In the genomic region with DNA sequence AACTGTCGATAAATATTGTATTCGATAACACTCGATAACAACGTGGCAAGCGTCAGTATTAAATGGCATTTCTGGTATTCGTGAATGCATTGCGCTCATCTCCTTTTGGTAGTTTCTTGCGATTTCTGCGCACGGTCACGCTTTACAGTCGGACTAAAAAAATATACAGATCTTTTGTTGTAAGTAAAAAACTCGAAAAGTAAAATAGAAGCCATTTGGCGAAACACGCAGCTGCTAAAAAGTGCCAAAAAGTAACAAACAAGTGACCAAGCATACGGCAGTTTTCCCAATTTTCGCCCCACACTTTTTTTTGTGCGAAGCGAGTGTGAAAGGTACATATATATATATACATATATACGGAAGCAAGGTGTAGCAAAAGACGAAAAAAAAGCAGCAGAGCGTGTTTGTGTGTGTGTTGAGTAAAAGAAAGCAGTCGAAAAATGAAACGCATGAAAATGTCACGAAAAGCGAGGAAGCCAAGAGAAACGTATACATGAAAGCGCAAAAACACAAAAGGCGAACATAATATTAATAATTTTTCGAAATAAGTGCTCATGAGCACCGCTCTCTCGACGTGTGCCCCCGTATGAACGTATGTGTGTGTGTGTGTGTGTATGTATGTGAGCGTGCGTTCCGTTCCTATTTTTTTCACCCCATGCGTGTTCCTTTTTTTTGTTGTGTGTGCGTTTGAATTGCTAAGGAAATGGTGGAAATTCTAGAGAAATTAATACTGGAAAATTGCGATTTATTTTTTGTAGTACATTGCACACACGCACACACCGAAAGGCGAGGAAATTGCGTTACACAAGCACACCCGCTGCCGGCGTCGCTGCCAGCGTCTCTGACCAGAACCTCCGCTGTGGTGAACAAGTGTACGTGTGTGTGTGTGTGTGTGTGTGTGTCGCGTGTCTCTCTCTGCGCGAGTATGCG, we compare ENCODE assay signal across 1 fruit fly cellular context.
TF ChIP-seq lines count a peak whose summit lies in the region.

sgg (plus strand) TSS at position 106 of the 930 bp plus-strand sequence.

TF ChIP-seq in whole organism, embryonic, 481 proteins besides CTCF, POLR2A, EP300 and RAD21 (continued from another document and continues in another):
- TF ChIP-seq CG30431 (GFP tag; optimal IDR thresholded peaks at IDR 0.05; lab: Kevin White, UChicago) (no peak), Dad (GFP tag; optimal IDR thresholded peaks at IDR 0.05; lab: Kevin White, UChicago) (no peak), kni (GFP tag; optimal IDR thresholded peaks at IDR 0.05; lab: Kevin White, UChicago) (no peak), CG17829 (tag; optimal IDR thresholded peaks at IDR 0.05; lab: Kevin White, UChicago) (peak; percentile 6), CG1832 (GFP tag; optimal IDR thresholded peaks at IDR 0.05; lab: Kevin White, UChicago) (no peak), CG8089 (GFP tag; optimal IDR thresholded peaks at IDR 0.05; lab: Kevin White, UChicago) (no peak), CG13775 (GFP tag; optimal IDR thresholded peaks at IDR 0.05; lab: Kevin White, UChicago) (no peak), mirr (GFP tag; optimal IDR thresholded peaks at IDR 0.05; lab: Kevin White, UChicago) (no peak), Ada2b (GFP tag; IDR thresholded peaks at IDR 0.05; lab: Robert Waterston, UW) (no peak), shn (GFP tag; optimal IDR thresholded peaks at IDR 0.05; lab: Kevin White, UChicago) (no peak), CG7928 (GFP tag; optimal IDR thresholded peaks at IDR 0.05; lab: Kevin White, UChicago) (no peak), vnd (GFP tag; IDR thresholded peaks at IDR 0.05; lab: Robert Waterston, UW; ENCODE audit: partially characterized antibody) (no peak), Hmx (GFP tag; optimal IDR thresholded peaks at IDR 0.05; lab: Kevin White, UChicago) (no peak), CG3838 (GFP tag; optimal IDR thresholded peaks at IDR 0.05; lab: Kevin White, UChicago) (no peak), grau (tag; optimal IDR thresholded peaks at IDR 0.05; lab: Kevin White, UChicago) (peak; percentile 6), Trl (optimal IDR thresholded peaks at IDR 0.05; lab: Kevin White, UChicago) (peak in 1 of 2 experiments; percentile 61), Trl (GFP tag; optimal IDR thresholded peaks at IDR 0.05; lab: Kevin White, UChicago) (no peak), aop (GFP tag; IDR thresholded peaks at IDR 0.05; lab: Robert Waterston, UW) (no peak), CG15601 (tag; optimal IDR thresholded peaks at IDR 0.05; lab: Kevin White, UChicago) (no peak), CG5953 (GFP tag; IDR thresholded peaks at IDR 0.05; lab: Robert Waterston, UW) (no peak), CoRest (tag; optimal IDR thresholded peaks at IDR 0.05; lab: Kevin White, UChicago) (no peak), E2f2 (GFP tag; IDR thresholded peaks at IDR 0.05; lab: Robert Waterston, UW) (0 out of 2 replicates have a peak, but pooled peaks have one; percentile 10), CG18599 (GFP tag; optimal IDR thresholded peaks at IDR 0.05; lab: Kevin White, UChicago) (no peak), CG5180 (GFP tag; optimal IDR thresholded peaks at IDR 0.05; lab: Kevin White, UChicago) (no peak), repo (GFP tag; optimal IDR thresholded peaks at IDR 0.05; lab: Kevin White, UChicago) (no peak), gem (tag; optimal IDR thresholded peaks at IDR 0.05; lab: Kevin White, UChicago) (no peak), CG6791 (GFP tag; IDR thresholded peaks at IDR 0.05; lab: Robert Waterston, UW; ENCODE audit: partially characterized antibody) (peak; percentile 44), MTF-1 (GFP tag; optimal IDR thresholded peaks at IDR 0.05; lab: Kevin White, UChicago; ENCODE audit: borderline replicate concordance) (no peak), Hr51 (GFP tag; optimal IDR thresholded peaks at IDR 0.05; lab: Kevin White, UChicago) (no peak), Ets97D (GFP tag; optimal IDR thresholded peaks at IDR 0.05; lab: Kevin White, UChicago) (peak; percentile 2), odd (GFP tag; optimal IDR thresholded peaks at IDR 0.05; lab: Kevin White, UChicago) (no peak), Oaz (GFP tag; IDR thresholded peaks at IDR 0.05; lab: Robert Waterston, UW) (no peak), CG12219 (GFP tag; optimal IDR thresholded peaks at IDR 0.05; lab: Kevin White, UChicago) (no peak), CG1792 (GFP tag; optimal IDR thresholded peaks at IDR 0.05; lab: Kevin White, UChicago) (no peak), CG9797 (GFP tag; optimal IDR thresholded peaks at IDR 0.05; lab: Kevin White, UChicago) (peak; percentile 91), Dref (GFP tag; IDR thresholded peaks at IDR 0.05; lab: Robert Waterston, UW) (peak; percentile 82), gt (GFP tag; IDR thresholded peaks at IDR 0.05; lab: Robert Waterston, UW) (no peak), chm (GFP tag; IDR thresholded peaks at IDR 0.05; lab: Robert Waterston, UW) (no peak), Awh (GFP tag; IDR thresholded peaks at IDR 0.05; lab: Robert Waterston, UW) (no peak), HLH3B (GFP tag; IDR thresholded peaks at IDR 0.05; lab: Robert Waterston, UW) (no peak), CG14860 (GFP tag; IDR thresholded peaks at IDR 0.05; lab: Robert Waterston, UW; ENCODE audit: partially characterized antibody) (no peak), sisA (GFP tag; IDR thresholded peaks at IDR 0.05; lab: Robert Waterston, UW) (no peak), ranshi (GFP tag; IDR thresholded peaks at IDR 0.05; lab: Robert Waterston, UW) (no peak), abd-A (tag; optimal IDR thresholded peaks at IDR 0.05; lab: Kevin White, UChicago) (no peak), CG5245 (GFP tag; optimal IDR thresholded peaks at IDR 0.05; lab: Kevin White, UChicago) (no peak), stc (GFP tag; IDR thresholded peaks at IDR 0.05; lab: Robert Waterston, UW) (no peak), crol (GFP tag; IDR thresholded peaks at IDR 0.05; lab: Robert Waterston, UW) (no peak), Gug (GFP tag; IDR thresholded peaks at IDR 0.05; lab: Robert Waterston, UW) (no peak), Ets65A (GFP tag; lab: Kevin White, UChicago) (no peak), psq (GFP tag; optimal IDR thresholded peaks at IDR 0.05; lab: Kevin White, UChicago) (peak; percentile 31), Ssrp (tag; optimal IDR thresholded peaks at IDR 0.05; lab: Kevin White, UChicago) (no peak), CG1603 (tag; optimal IDR thresholded peaks at IDR 0.05; lab: Kevin White, UChicago) (no peak), CG10979 (tag; optimal IDR thresholded peaks at IDR 0.05; lab: Kevin White, UChicago) (no peak), CG34422 (GFP tag; IDR thresholded peaks at IDR 0.05; lab: Robert Waterston, UW) (no peak), CG11504 (tag; optimal IDR thresholded peaks at IDR 0.05; lab: Kevin White, UChicago) (no peak), gfzf (GFP tag; optimal IDR thresholded peaks at IDR 0.05; lab: Kevin White, UChicago) (peak; percentile 89), ap (GFP tag; IDR thresholded peaks at IDR 0.05; lab: Robert Waterston, UW) (no peak), tna (GFP tag; IDR thresholded peaks at IDR 0.05; lab: Robert Waterston, UW; ENCODE audit: partially characterized antibody) (no peak), NC2β (GFP tag; optimal IDR thresholded peaks at IDR 0.05; lab: Kevin White, UChicago) (peak; percentile 26), CG32767 (GFP tag; IDR thresholded peaks at IDR 0.05; lab: Robert Waterston, UW) (no peak), br (optimal IDR thresholded peaks at IDR 0.05; lab: Kevin White, UChicago) (no peak), lab (GFP tag; optimal IDR thresholded peaks at IDR 0.05; lab: Kevin White, UChicago) (no peak), hkb (optimal IDR thresholded peaks at IDR 0.05; lab: Kevin White, UChicago) (no peak), hkb (GFP tag; IDR thresholded peaks at IDR 0.05; lab: Robert Waterston, UW) (no peak), HLH54F (GFP tag; optimal IDR thresholded peaks at IDR 0.05; lab: Kevin White, UChicago) (no peak), gcm2 (GFP tag; optimal IDR thresholded peaks at IDR 0.05; lab: Kevin White, UChicago) (no peak), CG3407 (GFP tag; optimal IDR thresholded peaks at IDR 0.05; lab: Kevin White, UChicago) (no peak), CG15514 (GFP tag; optimal IDR thresholded peaks at IDR 0.05; lab: Kevin White, UChicago) (peak; percentile 60), fru (optimal IDR thresholded peaks at IDR 0.05; lab: Kevin White, UChicago) (no peak), H2.0 (GFP tag; IDR thresholded peaks at IDR 0.05; lab: Robert Waterston, UW) (no peak), CG12942 (GFP tag; optimal IDR thresholded peaks at IDR 0.05; lab: Kevin White, UChicago) (no peak), Tbp (GFP tag; optimal IDR thresholded peaks at IDR 0.05; lab: Kevin White, UChicago) (no peak), Lpt (GFP tag; optimal IDR thresholded peaks at IDR 0.05; lab: Kevin White, UChicago) (no peak), CG14441 (GFP tag; IDR thresholded peaks at IDR 0.05; lab: Robert Waterston, UW) (no peak), phol (tag; optimal IDR thresholded peaks at IDR 0.05; lab: Kevin White, UChicago) (peak; percentile 53), prd (optimal IDR thresholded peaks at IDR 0.05; lab: Kevin White, UChicago) (no peak), prd (GFP tag; IDR thresholded peaks at IDR 0.05; lab: Robert Waterston, UW) (no peak), org-1 (GFP tag; optimal IDR thresholded peaks at IDR 0.05; lab: Kevin White, UChicago) (no peak), CG12155 (GFP tag; optimal IDR thresholded peaks at IDR 0.05; lab: Kevin White, UChicago) (no peak), ase (GFP tag; IDR thresholded peaks at IDR 0.05; lab: Robert Waterston, UW) (no peak), CG2712 (tag; optimal IDR thresholded peaks at IDR 0.05; lab: Kevin White, UChicago) (peak; percentile 2), toy (GFP tag; IDR thresholded peaks at IDR 0.05; lab: Robert Waterston, UW) (no peak), chif (GFP tag; optimal IDR thresholded peaks at IDR 0.05; lab: Kevin White, UChicago) (no peak), CG14014 (GFP tag; IDR thresholded peaks at IDR 0.05; lab: Robert Waterston, UW) (no peak), CG10431 (GFP tag; optimal IDR thresholded peaks at IDR 0.05; lab: Kevin White, UChicago) (no peak), Hr39 (optimal IDR thresholded peaks at IDR 0.05; lab: Kevin White, UChicago) (no peak), sd (tag; optimal IDR thresholded peaks at IDR 0.05; lab: Kevin White, UChicago) (peak; percentile 21), CG8359 (GFP tag; optimal IDR thresholded peaks at IDR 0.05; lab: Kevin White, UChicago; ENCODE audit: borderline replicate concordance) (no peak), CG12236 (GFP tag; optimal IDR thresholded peaks at IDR 0.05; lab: Kevin White, UChicago) (no peak), CG15696 (tag; optimal IDR thresholded peaks at IDR 0.05; lab: Kevin White, UChicago) (no peak), pfk (GFP tag; optimal IDR thresholded peaks at IDR 0.05; lab: Kevin White, UChicago) (peak; percentile 79), ssp (GFP tag; IDR thresholded peaks at IDR 0.05; lab: Robert Waterston, UW) (no peak), pho (GFP tag; optimal IDR thresholded peaks at IDR 0.05; lab: Kevin White, UChicago) (no peak), jing (GFP tag; optimal IDR thresholded peaks at IDR 0.05; lab: Kevin White, UChicago) (no peak), fd64A (GFP tag; optimal IDR thresholded peaks at IDR 0.05; lab: Kevin White, UChicago) (no peak), CG10267 (tag; optimal IDR thresholded peaks at IDR 0.05; lab: Kevin White, UChicago) (peak; percentile 37), unc-4 (GFP tag; IDR thresholded peaks at IDR 0.05; lab: Robert Waterston, UW; ENCODE audit: partially characterized antibody) (peak; percentile 29; the same call in 1 of the 2 replicates), lbe (GFP tag; optimal IDR thresholded peaks at IDR 0.05; lab: Kevin White, UChicago) (peak; percentile 2), Hand (GFP tag; optimal IDR thresholded peaks at IDR 0.05; lab: Kevin White, UChicago) (no peak), CG4360 (GFP tag; IDR thresholded peaks at IDR 0.05; lab: Robert Waterston, UW) (no peak), disco-r (GFP tag; optimal IDR thresholded peaks at IDR 0.05; lab: Kevin White, UChicago) (no peak), CG7839 (tag; optimal IDR thresholded peaks at IDR 0.05; lab: Kevin White, UChicago) (no peak), croc (GFP tag; conservative IDR thresholded peaks at IDR 0.05; lab: Robert Waterston, UW) (no peak), Eip74EF (GFP tag; optimal IDR thresholded peaks at IDR 0.05; lab: Kevin White, UChicago) (peak in 1 of 2 experiments; percentile 90), wor (GFP tag; IDR thresholded peaks at IDR 0.05; lab: Robert Waterston, UW) (no peak), gsb-n (tag; optimal IDR thresholded peaks at IDR 0.05; lab: Kevin White, UChicago) (no peak), CG4730 (GFP tag; IDR thresholded peaks at IDR 0.05; lab: Robert Waterston, UW) (no peak), jigr1 (GFP tag; IDR thresholded peaks at IDR 0.05; lab: Robert Waterston, UW) (no peak), CG8944 (GFP tag; optimal IDR thresholded peaks at IDR 0.05; lab: Kevin White, UChicago) (no peak), yki (optimal IDR thresholded peaks at IDR 0.05; lab: Kevin White, UChicago) (no peak), dysf (GFP tag; IDR thresholded peaks at IDR 0.05; lab: Robert Waterston, UW) (no peak), dati (GFP tag; IDR thresholded peaks at IDR 0.05; lab: Robert Waterston, UW) (no peak), Lhr (GFP tag; optimal IDR thresholded peaks at IDR 0.05; lab: Kevin White, UChicago) (peak; percentile 53), lilli (GFP tag; optimal IDR thresholded peaks at IDR 0.05; lab: Kevin White, UChicago) (no peak), CG15073 (GFP tag; optimal IDR thresholded peaks at IDR 0.05; lab: Kevin White, UChicago) (no peak), ems (GFP tag; optimal IDR thresholded peaks at IDR 0.05; lab: Kevin White, UChicago) (no peak), nerfin-1 (tag; optimal IDR thresholded peaks at IDR 0.05; lab: Kevin White, UChicago) (peak; percentile 84), CG17359 (tag; optimal IDR thresholded peaks at IDR 0.05; lab: Kevin White, UChicago) (no peak), CG12744 (GFP tag; optimal IDR thresholded peaks at IDR 0.05; lab: Kevin White, UChicago) (no peak), Dbx (GFP tag; IDR thresholded peaks at IDR 0.05; lab: Robert Waterston, UW) (no peak), Sry-δ (GFP tag; optimal IDR thresholded peaks at IDR 0.05; lab: Kevin White, UChicago) (peak; percentile 36), GATAe (GFP tag; conservative IDR thresholded peaks at IDR 0.05; lab: Robert Waterston, UW) (no peak), fu2 (GFP tag; optimal IDR thresholded peaks at IDR 0.05; lab: Kevin White, UChicago) (no peak), ind (GFP tag; optimal IDR thresholded peaks at IDR 0.05; lab: Kevin White, UChicago) (no peak), Rfx (GFP tag; IDR thresholded peaks at IDR 0.05; lab: Robert Waterston, UW) (no peak), BtbVII (GFP tag; optimal IDR thresholded peaks at IDR 0.05; lab: Kevin White, UChicago) (no peak), HHEX (GFP tag; optimal IDR thresholded peaks at IDR 0.05; lab: Kevin White, UChicago) (no peak), Gsc (GFP tag; IDR thresholded peaks at IDR 0.05; lab: Robert Waterston, UW) (no peak)
